Worm (Caenorhabditis elegans) whole organism, young adult: ENCODE results near the gene cul-6.

Experiments used
- F39B2.1 ChIP-seq: fragments of 200-800 bp; sonication (Bioruptor generic); IDR thresholded peaks from 2 replicates; pipeline ENCODE4 v1.3.6; 2022; ENCODE audit warnings: missing genetic modification reagents, missing genetic modification characterization, missing compliant biosample characterization
- akir-1 ChIP-seq: fragments of 200-800 bp; sonication (Bioruptor generic); optimal IDR thresholded peaks from 2 replicates; lab custom pipeline; 2018; ENCODE audit warnings: mild to moderate bottlenecking, missing genetic modification characterization, moderate library complexity, missing compliant biosample characterization
- ceh-79 ChIP-seq: sonication (generic microtip); optimal IDR thresholded peaks from 2 replicates; lab custom pipeline; 2017; ENCODE audit warnings: mild to moderate bottlenecking, missing genetic modification characterization, missing compliant biosample characterization
- snpc-1.3 ChIP-seq: sonication (generic microtip); optimal IDR thresholded peaks from 2 replicates; lab custom pipeline; 2017; ENCODE audit warnings: missing genetic modification characterization, mild to moderate bottlenecking, missing compliant biosample characterization, antibody characterized with exemption, moderate library complexity, missing genotype, missing genetic modification reagents; ENCODE audit not compliant: insufficient read depth
- ztf-28 ChIP-seq: fragments of 200-800 bp; sonication (Bioruptor generic); IDR thresholded peaks from 2 replicates; pipeline ENCODE4 v1.3.6; 2022; ENCODE audit warnings: missing genetic modification reagents, missing genetic modification characterization, missing compliant biosample characterization

ce11 chrIV:12633825-12634224 is 43.6 kb upstream of the cul-6 start:
- no peak for TF ChIP-seq ceh-79 (tag; lab: Kevin White, UChicago)
- no peak for TF ChIP-seq ztf-28 (GFP tag; lab: Robert Waterston, UW)
- TF ChIP-seq snpc-1.3 (tag; lab: Kevin White, UChicago): no peak
- TF ChIP-seq F39B2.1 (GFP tag; lab: Robert Waterston, UW): no peak
- no peak for TF ChIP-seq akir-1 (GFP tag; lab: Kevin White, UChicago)
